Worm (Caenorhabditis elegans) whole organism, L4/young adult: Measurements from ENCODE around the gene F58D2.2.

Experiments used
- W03F9.2 ChIP-seq: fragments of 150-350 bp; optimal IDR thresholded peaks from 2 replicates; lab custom pipeline; 2014; ENCODE audit warnings: missing biosample characterization, missing genetic modification characterization
- him-1 ChIP-seq: sonication (generic microtip); optimal IDR thresholded peaks from 2 replicates; lab custom pipeline; 2016; ENCODE audit warnings: missing genotype, missing genetic modification reagents, missing genetic modification characterization, missing compliant biosample characterization

- TF ChIP-seq W03F9.2 (tag; lab: Kevin White, UChicago), result no peak
- no peak for TF ChIP-seq him-1 (tag; lab: Kevin White, UChicago)
These were observed 608 bp upstream of the F58D2.2 start, which contains the start of gene F58D2.4 for ce11 chrIV:13188959-13189358.
